Fruit fly (Drosophila melanogaster): ENCODE data around the gene CG43072.

dm6 chr3L:21090245-21090644, 24.6 kb downstream of the CG43072 start:
- TF ChIP-seq CG8478 (optimal IDR thresholded peaks at IDR 0.05): no peak
- peak; percentile 64 to 71 for TF ChIP-seq CTCF (optimal IDR thresholded peaks at IDR 0.05)

All from S2 (cell line).